Fruit fly (Drosophila melanogaster): ENCODE results near the gene CG42654.

Gene CG42654

dm6 chr3L:19914833-19915232 lies 39.5 kb downstream of the CG42654 start, which contains the start of gene Rpn1 (continued):
- TF ChIP-seq unc-4 (GFP tag; IDR thresholded peaks at IDR 0.05; ENCODE audit: partially characterized antibody) (peak; percentile 48; the same call in 1 of the 2 replicates), zen (tag; optimal IDR thresholded peaks at IDR 0.05) (peak; percentile 36), ci (GFP tag; IDR thresholded peaks at IDR 0.05) (peak; percentile 49; the same call in 2 of the 3 replicates), CG16779 (GFP tag; IDR thresholded peaks at IDR 0.05) (no peak), sob (GFP tag; IDR thresholded peaks at IDR 0.05) (0 out of 2 replicates have a peak, but pooled peaks have one; percentile 24), CG15479 (GFP tag; optimal IDR thresholded peaks at IDR 0.05) (no peak), Sin3A (optimal IDR thresholded peaks at IDR 0.05) (peak; percentile 67), CG13775 (GFP tag; optimal IDR thresholded peaks at IDR 0.05) (peak; percentile 4), CG10267 (tag; optimal IDR thresholded peaks at IDR 0.05) (peak; percentile 17), B-H1 (GFP tag; IDR thresholded peaks at IDR 0.05) (no peak), chn (GFP tag; optimal IDR thresholded peaks at IDR 0.05) (no peak), phol (tag; optimal IDR thresholded peaks at IDR 0.05) (peak; percentile 39), Sry-β (GFP tag; optimal IDR thresholded peaks at IDR 0.05) (peak; percentile 21), CG17829 (tag; optimal IDR thresholded peaks at IDR 0.05) (peak; percentile 3), Antp (GFP tag; optimal IDR thresholded peaks at IDR 0.05) (peak; percentile 35), CG9609 (GFP tag; optimal IDR thresholded peaks at IDR 0.05) (peak; percentile 30), Scr (GFP tag; IDR thresholded peaks at IDR 0.05; ENCODE audit: partially characterized antibody) (peak; percentile 59), CG12659 (GFP tag; optimal IDR thresholded peaks at IDR 0.05) (peak; percentile 39), sim (GFP tag; IDR thresholded peaks at IDR 0.05) (no peak), Sry-δ (GFP tag; optimal IDR thresholded peaks at IDR 0.05) (peak; percentile 89), schlank (tag; optimal IDR thresholded peaks at IDR 0.05) (no peak), sna (GFP tag; IDR thresholded peaks at IDR 0.05; ENCODE audit: partially characterized antibody) (peak; percentile 42; the same call in 1 of the 2 replicates), bcd (GFP tag; optimal IDR thresholded peaks at IDR 0.05) (peak; percentile 69), MBD-R2 (GFP tag; IDR thresholded peaks at IDR 0.05) (peak; percentile 91), bbx (GFP tag; IDR thresholded peaks at IDR 0.05; ENCODE audit: partially characterized antibody) (peak; percentile 49; the same call in 1 of the 2 replicates), pum (GFP tag; optimal IDR thresholded peaks at IDR 0.05) (no peak), mam (GFP tag; optimal IDR thresholded peaks at IDR 0.05) (peak; percentile 39), CG4617 (GFP tag; optimal IDR thresholded peaks at IDR 0.05; ENCODE audit: borderline replicate concordance) (peak; percentile 92), Rfx (GFP tag; IDR thresholded peaks at IDR 0.05) (peak; percentile 60), CG2120 (GFP tag; optimal IDR thresholded peaks at IDR 0.05) (peak; percentile 52), Hsf (GFP tag; optimal IDR thresholded peaks at IDR 0.05) (peak; percentile 5), gro (GFP tag; optimal IDR thresholded peaks at IDR 0.05) (peak; percentile 12), HLH4C (GFP tag; IDR thresholded peaks at IDR 0.05; ENCODE audit: partially characterized antibody) (peak; percentile 58; the same call in 1 of the 3 replicates), CG6254 (GFP tag; optimal IDR thresholded peaks at IDR 0.05) (no peak), CG3847 (GFP tag; IDR thresholded peaks at IDR 0.05) (peak; percentile 43), Xbp1 (GFP tag; optimal IDR thresholded peaks at IDR 0.05) (peak; percentile 48), tio (GFP tag; optimal IDR thresholded peaks at IDR 0.05) (no peak), dpn (GFP tag; optimal IDR thresholded peaks at IDR 0.05) (peak; percentile 1 to 30), trem (tag; optimal IDR thresholded peaks at IDR 0.05) (peak; percentile 26), amos (GFP tag; IDR thresholded peaks at IDR 0.05; ENCODE audit: partially characterized antibody) (peak; percentile 57; the same call in 1 of the 2 replicates), CG13287 (GFP tag; IDR thresholded peaks at IDR 0.05; ENCODE audit: partially characterized antibody) (peak; percentile 68), HmgD (GFP tag; optimal IDR thresholded peaks at IDR 0.05) (peak; percentile 67), Dll (GFP tag; IDR thresholded peaks at IDR 0.05; ENCODE audit: partially characterized antibody) (0 out of 4 replicates have a peak, but pooled peaks have one; percentile 51), Gug (GFP tag; IDR thresholded peaks at IDR 0.05) (no peak), oc (tag; optimal IDR thresholded peaks at IDR 0.05) (peak; percentile 85), Poxn (GFP tag; IDR thresholded peaks at IDR 0.05) (no peak), CG32772 (GFP tag; IDR thresholded peaks at IDR 0.05) (no peak), ap (GFP tag; IDR thresholded peaks at IDR 0.05) (no peak), Myb (GFP tag; optimal IDR thresholded peaks at IDR 0.05) (peak; percentile 82), CG10543 (GFP tag; optimal IDR thresholded peaks at IDR 0.05) (no peak)

Data from whole organism, embryonic.